Worm (Caenorhabditis elegans) whole organism, midembryonic: ENCODE data around the gene magu-1.
A peak's percentile ranks its signal among the peaks of the same experiment; 100 is the strongest.

Source experiments
- T22C8.4 ChIP-seq: fragments of 200-800 bp; sonication (Bioruptor generic); IDR thresholded peaks from 2 replicates; pipeline ENCODE4 v1.3.6; 2022; ENCODE audit warnings: missing genetic modification characterization, missing compliant biosample characterization
- cog-1 ChIP-seq: sonication (generic microtip); optimal IDR thresholded peaks from 2 replicates; lab custom pipeline; 2016; ENCODE audit warnings: missing genetic modification characterization, missing compliant biosample characterization
- flt-1 ChIP-seq: fragments of 200-800 bp; sonication (Bioruptor generic); IDR thresholded peaks from 2 replicates; pipeline ENCODE4 v1.3.6; 2022; ENCODE audit warnings: missing genetic modification characterization, missing compliant biosample characterization
- klf-2 ChIP-seq: fragments of 200-800 bp; sonication (Bioruptor generic); conservative IDR thresholded peaks from 2 replicates; pipeline ENCODE4 v1.3.6; 2022; ENCODE audit warnings: missing genetic modification reagents, missing genetic modification characterization, missing compliant biosample characterization
- med-1 ChIP-seq: sonication (generic microtip); optimal IDR thresholded peaks from 2 replicates; lab custom pipeline; 2017; ENCODE audit warnings: missing genetic modification characterization, mild to moderate bottlenecking, missing compliant biosample characterization, antibody characterized with exemption, missing genetic modification reagents; ENCODE audit not compliant: insufficient read depth
- ref-1 ChIP-seq: fragments of 200-800 bp; sonication (Bioruptor generic); conservative IDR thresholded peaks from 2 replicates; pipeline ENCODE4 v1.3.6; 2022; ENCODE audit warnings: missing genetic modification reagents, missing genetic modification characterization, missing compliant biosample characterization
- tab-1 ChIP-seq: fragments of 200-800 bp; sonication (Bioruptor generic); IDR thresholded peaks from 2 replicates; pipeline ENCODE4 v1.3.6; 2022; ENCODE audit warnings: missing genetic modification characterization, missing compliant biosample characterization
- ztf-23 ChIP-seq: fragments of 200-800 bp; sonication (Bioruptor generic); IDR thresholded peaks from 2 replicates; pipeline ENCODE4 v1.3.6; 2022; ENCODE audit warnings: missing genetic modification reagents, missing genetic modification characterization, missing compliant biosample characterization
- ztf-29 ChIP-seq: fragments of 200-800 bp; sonication (Bioruptor generic); IDR thresholded peaks from 2 replicates; pipeline ENCODE4 v1.3.6; 2022; ENCODE audit warnings: missing genetic modification reagents, missing genetic modification characterization, missing compliant biosample characterization

magu-1 gene

DNA sequence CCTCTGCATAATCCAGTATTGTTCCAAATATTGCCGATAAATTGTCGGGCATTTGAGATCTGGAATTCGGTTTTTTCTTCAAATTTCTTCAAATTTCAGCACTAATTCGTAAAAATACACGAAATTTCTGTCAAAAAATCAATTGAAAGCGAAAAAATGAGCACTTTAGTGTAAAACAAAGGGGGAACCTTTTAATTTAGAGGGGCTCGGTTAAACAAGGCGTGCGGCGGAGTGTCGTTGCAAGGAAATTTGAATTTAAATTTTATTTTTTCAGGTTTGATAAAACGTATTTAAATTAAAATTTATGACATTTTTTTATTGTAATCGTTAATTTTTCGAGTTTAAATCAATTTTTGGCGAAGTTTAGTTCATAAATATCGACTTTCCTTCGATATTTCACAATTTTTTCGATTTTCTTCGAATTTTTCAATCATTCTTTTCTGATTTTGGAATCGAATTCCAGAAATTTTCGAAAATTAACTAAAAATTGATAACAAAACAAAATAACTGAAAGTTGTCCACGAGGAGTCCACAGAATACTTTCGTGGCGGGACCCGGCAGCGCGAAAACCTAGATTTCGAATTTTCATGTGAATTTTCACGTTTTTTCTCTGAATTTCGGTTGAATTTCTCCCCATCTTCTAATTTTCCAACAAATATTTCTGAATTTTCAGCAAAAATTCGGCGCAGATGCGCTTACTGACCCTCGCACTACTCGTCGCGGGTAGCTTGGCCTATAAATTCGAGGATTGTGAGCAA, at the start of gene magu-1, which contains the start of gene nemp-1:
Gene magu-1, minus strand, starts transcription at position 59 of the 758 bp plus-strand sequence.
Gene nemp-1, plus strand, starts transcription at position 674 of the 758 bp plus-strand sequence.
- TF ChIP-seq flt-1 (GFP tag; lab: Robert Waterston, UW) (no peak), ref-1 (GFP tag; lab: Robert Waterston, UW) (no peak), ztf-23 (GFP tag; lab: Robert Waterston, UW) (no peak), klf-2 (GFP tag; lab: Robert Waterston, UW) (no peak), ztf-29 (GFP tag; lab: Robert Waterston, UW) (no peak), T22C8.4 (no peak), tab-1 (GFP tag; lab: Robert Waterston, UW) (no peak), cog-1 (tag; lab: Kevin White, UChicago) (no peak), med-1 (GFP tag; lab: Kevin White, UChicago) (no peak)

DNA sequence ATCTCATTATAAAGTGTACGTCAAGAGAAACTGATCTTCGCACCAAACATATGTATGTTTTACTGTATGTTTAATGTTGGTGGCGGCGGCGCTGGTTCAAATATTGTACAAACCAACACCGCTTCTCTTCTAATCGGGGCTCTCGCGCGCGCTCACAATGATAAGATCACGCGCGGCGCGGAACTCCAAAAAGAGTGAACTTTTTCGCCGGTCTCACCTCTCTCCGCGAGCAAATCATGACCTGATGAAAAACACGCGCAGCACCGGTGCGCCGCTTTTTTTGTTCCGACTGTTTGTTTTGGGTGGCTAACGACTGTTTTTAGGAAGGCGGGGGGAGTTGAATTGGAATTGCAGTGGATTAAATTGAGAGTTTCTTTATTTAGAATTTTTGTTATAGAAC, 41.9 kb upstream of the magu-1 start:
- TF ChIP-seq cog-1 (tag; lab: Kevin White, UChicago) = no peak
- TF ChIP-seq klf-2 (GFP tag; lab: Robert Waterston, UW) = no peak
- TF ChIP-seq T22C8.4 = no peak
- TF ChIP-seq flt-1 (GFP tag; lab: Robert Waterston, UW) = no peak
- no peak for TF ChIP-seq ztf-23 (GFP tag; lab: Robert Waterston, UW)
- no peak for TF ChIP-seq ref-1 (GFP tag; lab: Robert Waterston, UW)
- TF ChIP-seq ztf-29 (GFP tag; lab: Robert Waterston, UW) = no peak
- TF ChIP-seq med-1 (GFP tag; lab: Kevin White, UChicago) = no peak
- TF ChIP-seq tab-1 (GFP tag; lab: Robert Waterston, UW) = no peak

DNA sequence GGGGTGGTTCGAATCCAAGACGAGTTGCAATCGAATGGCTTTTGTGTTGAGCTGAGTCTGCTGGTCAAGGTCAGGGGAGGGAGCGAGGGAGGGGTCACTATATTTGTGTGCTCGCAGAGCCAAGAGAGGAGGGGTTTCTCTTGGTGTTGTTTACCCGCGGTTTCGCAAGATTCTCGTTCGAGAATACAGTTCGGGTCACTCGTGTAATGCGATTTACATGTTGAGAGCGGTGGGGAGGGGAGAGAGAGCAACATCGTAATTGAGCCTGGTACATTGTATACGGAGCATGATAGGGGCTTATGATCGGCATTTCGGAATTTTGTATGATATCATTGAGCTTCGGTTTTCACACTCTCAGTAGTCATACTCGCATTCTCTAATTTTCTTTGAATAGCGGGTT, 40.6 kb upstream of the magu-1 start, which contains the start of gene F30H5.3:
Gene F30H5.3, minus strand, starts transcription at position 101 of the 400 bp plus-strand sequence.
- TF ChIP-seq tab-1 (GFP tag; lab: Robert Waterston, UW) (no peak), ztf-29 (GFP tag; lab: Robert Waterston, UW) (no peak), klf-2 (GFP tag; lab: Robert Waterston, UW) (no peak), cog-1 (tag; lab: Kevin White, UChicago) (no peak), med-1 (GFP tag; lab: Kevin White, UChicago) (no peak), flt-1 (GFP tag; lab: Robert Waterston, UW) (no peak), ztf-23 (GFP tag; lab: Robert Waterston, UW) (no peak), ref-1 (GFP tag; lab: Robert Waterston, UW) (no peak), T22C8.4 (no peak)

DNA sequence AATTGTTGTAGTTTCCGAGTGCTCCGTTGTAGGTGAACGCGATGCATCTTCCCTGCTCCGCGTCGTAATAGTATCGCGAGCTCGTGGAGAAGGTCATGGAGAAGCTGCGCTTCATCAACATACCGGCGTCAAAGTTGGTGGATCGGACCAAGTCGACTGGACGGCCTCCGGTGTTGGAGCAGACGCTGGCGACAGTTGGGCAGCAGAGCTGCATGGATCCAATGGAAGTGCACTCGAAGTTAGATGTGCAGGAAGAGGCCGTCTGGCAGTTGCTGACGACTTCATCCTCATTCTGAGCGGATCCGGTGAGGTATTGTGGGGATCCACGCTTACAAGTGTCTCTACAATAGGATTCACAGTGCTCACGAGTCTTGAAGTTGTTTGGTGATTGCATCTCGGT, 37.5 kb upstream of the magu-1 start:
- TF ChIP-seq ref-1 (GFP tag; lab: Robert Waterston, UW) = no peak
- TF ChIP-seq flt-1 (GFP tag; lab: Robert Waterston, UW) = no peak
- TF ChIP-seq med-1 (GFP tag; lab: Kevin White, UChicago) = no peak
- TF ChIP-seq ztf-29 (GFP tag; lab: Robert Waterston, UW) = no peak
- no peak for TF ChIP-seq ztf-23 (GFP tag; lab: Robert Waterston, UW)
- TF ChIP-seq cog-1 (tag; lab: Kevin White, UChicago) = no peak
- no peak for TF ChIP-seq klf-2 (GFP tag; lab: Robert Waterston, UW)
- no peak for TF ChIP-seq T22C8.4
- TF ChIP-seq tab-1 (GFP tag; lab: Robert Waterston, UW) = no peak

DNA sequence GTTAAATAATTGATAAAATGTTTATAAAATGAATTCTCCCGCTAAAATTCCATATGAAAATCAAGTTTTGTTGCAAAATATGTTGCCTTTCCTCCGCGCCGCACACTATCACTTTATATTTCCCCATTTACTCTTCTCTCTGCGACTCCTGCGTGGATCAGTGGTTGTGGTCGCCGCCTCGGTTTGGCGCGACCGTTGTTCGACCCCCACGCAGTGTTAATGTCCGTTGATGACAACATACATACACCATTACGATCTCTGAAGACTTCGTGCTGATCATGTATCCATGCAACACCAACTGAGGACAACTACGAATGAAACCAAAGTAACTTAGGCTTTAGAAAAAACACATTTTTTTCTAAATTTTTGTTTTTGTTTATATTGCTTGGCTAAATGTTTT, 31.1 kb upstream of the magu-1 start:
- TF ChIP-seq flt-1 (GFP tag; lab: Robert Waterston, UW) = peak; percentile 90
- peak; percentile 91 for TF ChIP-seq tab-1 (GFP tag; lab: Robert Waterston, UW)
- TF ChIP-seq T22C8.4 = peak; percentile 83
- TF ChIP-seq ztf-23 (GFP tag; lab: Robert Waterston, UW) = peak; percentile 95
- peak; percentile 54 for TF ChIP-seq med-1 (GFP tag; lab: Kevin White, UChicago)
- peak; percentile 65 for TF ChIP-seq ztf-29 (GFP tag; lab: Robert Waterston, UW)
- peak; percentile 93 for TF ChIP-seq cog-1 (tag; lab: Kevin White, UChicago)
- TF ChIP-seq klf-2 (GFP tag; lab: Robert Waterston, UW) = peak; percentile 89
- peak; percentile 73 for TF ChIP-seq ref-1 (GFP tag; lab: Robert Waterston, UW)

DNA sequence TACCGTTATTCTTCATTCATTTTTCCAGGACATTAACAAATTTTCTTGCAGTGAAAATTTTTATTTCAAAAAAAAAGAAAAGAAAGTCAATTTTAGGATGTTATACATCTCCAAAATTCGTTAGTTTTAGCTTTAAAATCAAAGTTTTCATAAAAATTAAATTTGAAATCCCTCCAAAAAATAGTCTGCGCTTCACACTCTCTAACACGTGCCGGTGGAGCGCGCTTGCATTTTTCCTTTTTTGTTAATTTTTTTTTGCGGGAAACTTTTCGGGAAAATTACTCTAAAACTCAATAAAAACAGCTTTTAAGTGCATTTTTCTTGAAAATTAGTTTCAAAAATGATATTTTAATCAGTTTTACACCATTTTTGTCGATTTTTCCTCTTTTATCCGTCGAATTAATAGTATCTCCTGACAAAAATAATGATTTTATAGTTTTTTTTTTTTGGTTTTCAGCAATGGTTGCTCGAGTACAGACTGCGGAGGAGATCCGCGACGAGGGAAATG, 19.6 kb upstream of the magu-1 start, which contains the start of gene unc-45:
Gene unc-45, plus strand, starts transcription at position 458 of the 508 bp plus-strand sequence.
- TF ChIP-seq T22C8.4 (no peak), tab-1 (GFP tag; lab: Robert Waterston, UW) (no peak), med-1 (GFP tag; lab: Kevin White, UChicago) (no peak), flt-1 (GFP tag; lab: Robert Waterston, UW) (no peak), ztf-29 (GFP tag; lab: Robert Waterston, UW) (no peak), ref-1 (GFP tag; lab: Robert Waterston, UW) (no peak), cog-1 (tag; lab: Kevin White, UChicago) (no peak), ztf-23 (GFP tag; lab: Robert Waterston, UW) (no peak), klf-2 (GFP tag; lab: Robert Waterston, UW) (no peak)

DNA sequence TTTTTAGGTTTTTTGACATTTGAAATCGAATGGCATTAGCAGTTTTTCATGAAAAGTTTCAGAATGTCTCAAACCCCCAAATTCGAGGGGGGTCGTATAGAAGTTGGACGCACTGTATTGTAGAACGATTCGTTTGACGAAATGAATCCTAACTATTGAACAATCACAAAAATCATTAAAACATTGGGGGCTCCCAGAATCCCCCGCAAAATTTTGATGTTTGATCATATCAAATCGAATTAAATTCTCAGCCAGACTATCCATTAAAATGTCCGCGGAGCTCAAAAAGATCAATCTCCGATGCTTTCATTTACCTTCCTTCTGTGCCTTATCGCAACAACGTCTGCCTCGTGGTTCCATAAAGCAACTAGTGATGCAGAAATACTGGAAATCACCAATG, 17.0 kb upstream of the magu-1 start, which contains the start of gene F30H5.5:
Gene F30H5.5, plus strand, starts transcription at position 301 of the 400 bp plus-strand sequence.
- TF ChIP-seq cog-1 (tag; lab: Kevin White, UChicago) (no peak), flt-1 (GFP tag; lab: Robert Waterston, UW) (no peak), ztf-29 (GFP tag; lab: Robert Waterston, UW) (no peak), ref-1 (GFP tag; lab: Robert Waterston, UW) (no peak), med-1 (GFP tag; lab: Kevin White, UChicago) (no peak), ztf-23 (GFP tag; lab: Robert Waterston, UW) (no peak), tab-1 (GFP tag; lab: Robert Waterston, UW) (no peak), klf-2 (GFP tag; lab: Robert Waterston, UW) (no peak), T22C8.4 (no peak)

DNA sequence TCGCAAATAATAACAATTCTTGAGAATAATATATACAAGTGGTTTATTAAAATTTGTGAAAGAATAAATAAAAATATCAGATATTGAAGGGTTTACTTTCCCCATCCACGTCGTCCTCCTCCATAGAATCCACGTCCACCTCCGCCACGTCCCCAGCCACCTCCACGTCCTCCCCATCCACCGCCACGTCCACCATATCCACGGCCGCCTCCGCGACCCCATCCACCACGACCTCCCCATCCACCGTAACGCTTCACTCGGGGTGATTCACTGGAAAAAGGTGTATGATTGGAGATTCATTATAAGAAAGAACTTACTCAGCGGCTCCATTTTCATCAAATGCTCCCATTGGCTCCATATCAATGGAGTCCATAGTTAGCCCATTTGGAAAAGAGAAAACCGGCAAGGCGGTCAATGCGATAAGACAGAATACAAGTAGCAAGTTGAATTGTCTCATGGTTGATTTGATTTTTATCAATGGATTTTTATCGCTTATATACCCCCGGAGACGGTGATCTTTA, 14.6 kb upstream of the magu-1 start, which contains the start of gene nlp-32:
Gene nlp-32, minus strand, starts transcription at position 471 of the 521 bp plus-strand sequence.
- TF ChIP-seq ztf-29 (GFP tag; lab: Robert Waterston, UW) (no peak), klf-2 (GFP tag; lab: Robert Waterston, UW) (no peak), med-1 (GFP tag; lab: Kevin White, UChicago) (no peak), flt-1 (GFP tag; lab: Robert Waterston, UW) (no peak)
